Worm (Caenorhabditis elegans) whole organism, midembryonic: ENCODE measurements around the gene tig-3.

Experiments used
- T22C8.4 ChIP-seq: fragments of 200-800 bp; sonication (Bioruptor generic); IDR thresholded peaks from 2 replicates; pipeline ENCODE4 v1.3.6; 2022; ENCODE audit warnings: missing genetic modification characterization, missing compliant biosample characterization
- cog-1 ChIP-seq: sonication (generic microtip); optimal IDR thresholded peaks from 2 replicates; lab custom pipeline; 2016; ENCODE audit warnings: missing genetic modification characterization, missing compliant biosample characterization
- flt-1 ChIP-seq: fragments of 200-800 bp; sonication (Bioruptor generic); IDR thresholded peaks from 2 replicates; pipeline ENCODE4 v1.3.6; 2022; ENCODE audit warnings: missing genetic modification characterization, missing compliant biosample characterization
- klf-2 ChIP-seq: fragments of 200-800 bp; sonication (Bioruptor generic); conservative IDR thresholded peaks from 2 replicates; pipeline ENCODE4 v1.3.6; 2022; ENCODE audit warnings: missing genetic modification reagents, missing genetic modification characterization, missing compliant biosample characterization
- med-1 ChIP-seq: sonication (generic microtip); optimal IDR thresholded peaks from 2 replicates; lab custom pipeline; 2017; ENCODE audit warnings: missing genetic modification characterization, mild to moderate bottlenecking, missing compliant biosample characterization, antibody characterized with exemption, missing genetic modification reagents; ENCODE audit not compliant: insufficient read depth
- ref-1 ChIP-seq: fragments of 200-800 bp; sonication (Bioruptor generic); conservative IDR thresholded peaks from 2 replicates; pipeline ENCODE4 v1.3.6; 2022; ENCODE audit warnings: missing genetic modification reagents, missing genetic modification characterization, missing compliant biosample characterization
- tab-1 ChIP-seq: fragments of 200-800 bp; sonication (Bioruptor generic); IDR thresholded peaks from 2 replicates; pipeline ENCODE4 v1.3.6; 2022; ENCODE audit warnings: missing genetic modification characterization, missing compliant biosample characterization
- ztf-23 ChIP-seq: fragments of 200-800 bp; sonication (Bioruptor generic); IDR thresholded peaks from 2 replicates; pipeline ENCODE4 v1.3.6; 2022; ENCODE audit warnings: missing genetic modification reagents, missing genetic modification characterization, missing compliant biosample characterization
- ztf-29 ChIP-seq: fragments of 200-800 bp; sonication (Bioruptor generic); IDR thresholded peaks from 2 replicates; pipeline ENCODE4 v1.3.6; 2022; ENCODE audit warnings: missing genetic modification reagents, missing genetic modification characterization, missing compliant biosample characterization

The tig-3 gene

ce11 chrII:15196433-15196832 lies 55.2 kb downstream of the tig-3 start, which contains the start of gene spsb-1:
Gene spsb-1 (plus strand): TSS chrII:15196733.
- TF ChIP-seq ref-1 (GFP tag; lab: Robert Waterston, UW) (no peak), klf-2 (GFP tag; lab: Robert Waterston, UW) (no peak), ztf-23 (GFP tag; lab: Robert Waterston, UW) (no peak), T22C8.4 (no peak), ztf-29 (GFP tag; lab: Robert Waterston, UW) (no peak), med-1 (GFP tag; lab: Kevin White, UChicago) (no peak), tab-1 (GFP tag; lab: Robert Waterston, UW) (no peak), flt-1 (no peak), cog-1 (no peak)

DNA sequence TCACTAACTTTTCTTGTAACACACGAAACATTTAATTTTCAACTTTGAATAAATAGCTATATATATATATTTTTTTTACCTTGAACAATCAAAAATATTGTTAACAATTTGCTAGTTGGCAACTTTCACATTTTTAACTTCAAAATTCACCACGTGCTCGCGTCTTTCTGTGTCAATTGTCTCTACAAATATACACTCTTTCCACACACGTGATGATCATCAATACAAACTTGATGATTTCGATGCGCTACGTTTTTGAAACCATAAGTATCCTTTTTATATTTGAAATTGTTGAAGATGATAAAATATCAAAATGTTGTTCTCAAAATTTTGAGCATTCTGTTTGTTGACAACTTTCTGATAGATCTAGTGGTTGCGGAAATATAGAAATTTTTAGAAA lies 56.2 kb downstream of the tig-3 start:
- TF ChIP-seq ref-1 (GFP tag; lab: Robert Waterston, UW) (no peak), ztf-29 (GFP tag; lab: Robert Waterston, UW) (no peak), med-1 (GFP tag; lab: Kevin White, UChicago) (no peak), flt-1 (no peak), klf-2 (GFP tag; lab: Robert Waterston, UW) (no peak), tab-1 (GFP tag; lab: Robert Waterston, UW) (no peak), ztf-23 (GFP tag; lab: Robert Waterston, UW) (no peak)
